Fruit fly (Drosophila melanogaster) whole organism, embryonic: ENCODE measurements around the gene dpr3.

Source experiments
- Adf1 ChIP-seq: fragments of 200-800 bp; sonication (Bioruptor generic); IDR thresholded peaks from 2 replicates; pipeline ENCODE4 v1.3.6; 2022; ENCODE audit warnings: missing biosample characterization, missing genetic modification characterization
- CG10654 ChIP-seq: fragments of 200-800 bp; sonication (Bioruptor generic); optimal IDR thresholded peaks from 2 replicates; lab custom pipeline; 2016; ENCODE audit warnings: missing biosample characterization, missing genetic modification characterization
- CG11247 ChIP-seq: fragments of 200-800 bp; sonication (Bioruptor generic); IDR thresholded peaks from 2 replicates; pipeline ENCODE4 v1.3.6; 2022; ENCODE audit warnings: missing biosample characterization, missing genetic modification characterization
- CG11695 ChIP-seq: fragments of 200-800 bp; sonication (Bioruptor generic); IDR thresholded peaks from 3 replicates; pipeline ENCODE4 v1.3.6; 2022; ENCODE audit warnings: missing biosample characterization, missing genetic modification characterization
- CG11696 ChIP-seq: fragments of 200-800 bp; sonication (Bioruptor generic); IDR thresholded peaks from 2 replicates; pipeline ENCODE4 v1.3.6; 2022; ENCODE audit warnings: missing biosample characterization, missing genetic modification characterization
- CG12071 ChIP-seq: fragments of 200-800 bp; sonication (Bioruptor generic); optimal IDR thresholded peaks from 3 replicates; lab custom pipeline; 2018; ENCODE audit warnings: missing biosample characterization, mild to moderate bottlenecking, missing genetic modification characterization
- CG12155 ChIP-seq: fragments of 200-800 bp; sonication (Bioruptor generic); optimal IDR thresholded peaks from 3 replicates; lab custom pipeline; 2016; ENCODE audit warnings: missing biosample characterization, missing genetic modification characterization
- CG14710 ChIP-seq: fragments of 200-800 bp; sonication (Bioruptor generic); optimal IDR thresholded peaks from 3 replicates; lab custom pipeline; 2019; ENCODE audit warnings: missing biosample characterization, mild to moderate bottlenecking, missing genetic modification characterization, moderate library complexity
- CG14860 ChIP-seq: fragments of 200-800 bp; sonication (Bioruptor generic); IDR thresholded peaks from 3 replicates; pipeline ENCODE4 v1.3.6; 2022; ENCODE audit warnings: missing biosample characterization, missing genetic modification characterization; ENCODE audit not compliant: partially characterized antibody
- CG17802 ChIP-seq: fragments of 200-800 bp; sonication (Bioruptor generic); optimal IDR thresholded peaks from 2 replicates; lab custom pipeline; 2018; ENCODE audit warnings: missing biosample characterization, mild to moderate bottlenecking, missing genetic modification characterization, moderate library complexity
- CG18619 ChIP-seq: fragments of 200-800 bp; sonication (Bioruptor generic); optimal IDR thresholded peaks from 3 replicates; lab custom pipeline; 2017; ENCODE audit warnings: missing biosample characterization, mild to moderate bottlenecking, missing genetic modification characterization
- CG2678 ChIP-seq: fragments of 200-800 bp; sonication (Bioruptor generic); optimal IDR thresholded peaks from 3 replicates; lab custom pipeline; 2019; ENCODE audit warnings: missing biosample characterization, mild to moderate bottlenecking, missing genetic modification characterization, moderate library complexity
- CG42726 ChIP-seq: fragments of 200-800 bp; sonication (Bioruptor generic); IDR thresholded peaks from 2 replicates; pipeline ENCODE4 v1.3.6; 2022; ENCODE audit warnings: missing biosample characterization, missing genetic modification characterization; ENCODE audit not compliant: partially characterized antibody
- CG6689 ChIP-seq: fragments of 200-800 bp; sonication (Bioruptor generic); IDR thresholded peaks from 2 replicates; pipeline ENCODE4 v1.3.6; 2022; ENCODE audit warnings: missing biosample characterization, missing genetic modification characterization
- CG6765 ChIP-seq: fragments of 200-800 bp; sonication (Bioruptor generic); optimal IDR thresholded peaks from 3 replicates; lab custom pipeline; 2017; ENCODE audit warnings: missing biosample characterization, mild to moderate bottlenecking, missing genetic modification characterization
- CHES-1-like ChIP-seq: fragments of 200-800 bp; sonication (Bioruptor generic); optimal IDR thresholded peaks from 2 replicates; lab custom pipeline; 2016; ENCODE audit warnings: missing biosample characterization, missing genetic modification characterization
- E2f2 ChIP-seq: fragments of 200-800 bp; sonication (Bioruptor generic); IDR thresholded peaks from 2 replicates; pipeline ENCODE4 v1.3.6; 2022; ENCODE audit warnings: missing biosample characterization, missing genetic modification characterization
- GATAe ChIP-seq: fragments of 200-800 bp; sonication (Bioruptor generic); conservative IDR thresholded peaks from 2 replicates; pipeline ENCODE4 v1.3.6; 2022; ENCODE audit warnings: missing biosample characterization, missing genetic modification characterization
- HLH4C ChIP-seq: fragments of 200-800 bp; sonication (Bioruptor generic); IDR thresholded peaks from 3 replicates; pipeline ENCODE4 v1.3.6; 2022; ENCODE audit warnings: missing biosample characterization, missing genetic modification characterization; ENCODE audit not compliant: partially characterized antibody
- HmgZ ChIP-seq: fragments of 200-800 bp; sonication (Bioruptor generic); optimal IDR thresholded peaks from 2 replicates; lab custom pipeline; 2018; ENCODE audit warnings: missing biosample characterization, mild to moderate bottlenecking, missing genetic modification characterization
- Hr39 ChIP-seq: fragments of >200 bp; optimal IDR thresholded peaks from 2 replicates; lab custom pipeline; 2017
- MBD-R2 ChIP-seq: fragments of 200-800 bp; sonication (Bioruptor generic); IDR thresholded peaks from 2 replicates; pipeline ENCODE4 v1.3.6; 2022; ENCODE audit warnings: missing biosample characterization, missing genetic modification characterization
- MTF-1 ChIP-seq: fragments of 200-800 bp; sonication (Bioruptor generic); optimal IDR thresholded peaks from 2 replicates; lab custom pipeline; 2018; ENCODE audit warnings: missing biosample characterization, mild to moderate bottlenecking, missing genetic modification characterization, borderline replicate concordance
- Mes4 ChIP-seq: fragments of 200-800 bp; sonication (Bioruptor generic); optimal IDR thresholded peaks from 2 replicates; lab custom pipeline; 2016; ENCODE audit warnings: missing biosample characterization, missing genetic modification characterization
- Pdp1 ChIP-seq, 2 experiments: fragments of 200-800 bp; sonication (Bioruptor generic); optimal IDR thresholded peaks; 3 replicates each; lab custom pipeline; 2016; ENCODE audit warnings: missing biosample characterization in 2 of 2, missing genetic modification characterization in 2 of 2, mild to moderate bottlenecking in 1 of 2, moderate library complexity in 1 of 2
- Ptx1 ChIP-seq: fragments of 200-800 bp; sonication (Bioruptor generic); IDR thresholded peaks from 2 replicates; pipeline ENCODE4 v1.3.6; 2022; ENCODE audit warnings: missing biosample characterization, missing genetic modification characterization
- Sry-β ChIP-seq: fragments of 200-800 bp; sonication (Bioruptor generic); optimal IDR thresholded peaks from 2 replicates; lab custom pipeline; 2018; ENCODE audit warnings: missing biosample characterization, mild to moderate bottlenecking, missing genetic modification characterization, moderate library complexity
- TFAM ChIP-seq: fragments of 200-800 bp; sonication (Bioruptor generic); optimal IDR thresholded peaks from 2 replicates; lab custom pipeline; 2017; ENCODE audit warnings: missing biosample characterization, missing genetic modification characterization, inconsistent platforms
- ash1 ChIP-seq: fragments of 200-800 bp; sonication (Bioruptor generic); optimal IDR thresholded peaks from 2 replicates; lab custom pipeline; 2018; ENCODE audit warnings: missing biosample characterization, mild to moderate bottlenecking, missing genetic modification characterization
- bab2 ChIP-seq: fragments of 200-800 bp; sonication (Bioruptor generic); optimal IDR thresholded peaks from 2 replicates; lab custom pipeline; 2016; ENCODE audit warnings: missing biosample characterization, missing genetic modification characterization
- chif ChIP-seq, 2 experiments: fragments of 200-800 bp; sonication (Bioruptor generic); optimal IDR thresholded peaks; 3 replicates each; lab custom pipeline; 2016; ENCODE audit warnings: missing biosample characterization in 2 of 2, missing genetic modification characterization in 2 of 2
- chinmo ChIP-seq: fragments of 200-800 bp; sonication (Bioruptor generic); IDR thresholded peaks from 4 replicates; pipeline ENCODE4 v1.3.6; 2022; ENCODE audit warnings: missing biosample characterization, missing genetic modification characterization; ENCODE audit not compliant: partially characterized antibody
- crc ChIP-seq: fragments of 200-800 bp; sonication (Bioruptor generic); optimal IDR thresholded peaks from 2 replicates; lab custom pipeline; 2016; ENCODE audit warnings: missing biosample characterization, missing genetic modification characterization
- en ChIP-seq: fragments of 200-800 bp; sonication (Bioruptor generic); optimal IDR thresholded peaks from 2 replicates; lab custom pipeline; 2016; ENCODE audit warnings: missing biosample characterization, missing genetic modification characterization
- eve ChIP-seq, 2 experiments: fragments of >200 bp; optimal IDR thresholded peaks; 2 replicates each; lab custom pipeline; 2017; ENCODE audit warnings: missing biosample characterization in 2 of 2, missing genetic modification characterization in 2 of 2
- gcm ChIP-seq: fragments of 200-800 bp; sonication (Bioruptor generic); optimal IDR thresholded peaks from 2 replicates; lab custom pipeline; 2019; ENCODE audit warnings: missing biosample characterization, mild to moderate bottlenecking, missing genetic modification characterization, moderate library complexity
- grau ChIP-seq: fragments of 200-800 bp; optimal IDR thresholded peaks from 3 replicates; lab custom pipeline; 2019; ENCODE audit warnings: missing biosample characterization, mild to moderate bottlenecking, missing genetic modification characterization, moderate library complexity
- grn ChIP-seq: fragments of 200-800 bp; sonication (Bioruptor generic); optimal IDR thresholded peaks from 3 replicates; lab custom pipeline; 2017; ENCODE audit warnings: missing biosample characterization, missing genetic modification characterization
- ham ChIP-seq: fragments of 200-800 bp; sonication (Bioruptor generic); IDR thresholded peaks from 2 replicates; pipeline ENCODE4 v1.3.6; 2022; ENCODE audit warnings: missing biosample characterization, missing genetic modification characterization
- kay ChIP-seq: fragments of 200-800 bp; sonication (Bioruptor generic); optimal IDR thresholded peaks from 2 replicates; lab custom pipeline; 2016; ENCODE audit warnings: missing biosample characterization, missing genetic modification characterization
- lilli ChIP-seq: fragments of 200-800 bp; sonication (Bioruptor generic); optimal IDR thresholded peaks from 3 replicates; lab custom pipeline; 2016; ENCODE audit warnings: missing biosample characterization, missing genetic modification characterization
- lov ChIP-seq, 2 experiments: fragments of 200-800 bp in 1 of 2; fragments of >200 bp in 1 of 2; sonication (Bioruptor generic) in 1 of 2; IDR thresholded peaks in 1 of 2; optimal IDR thresholded peaks in 1 of 2; 2 replicates in 1 of 2; 3 replicates in 1 of 2; pipeline versions ENCODE4 v1.3.6 to Lab custom; 2017 to 2022; ENCODE audit warnings: missing biosample characterization in 1 of 2, missing genetic modification characterization in 1 of 2
- luna ChIP-seq: fragments of 200-800 bp; sonication (Bioruptor generic); optimal IDR thresholded peaks from 2 replicates; lab custom pipeline; 2016; ENCODE audit warnings: missing biosample characterization, missing genetic modification characterization
- mam ChIP-seq: fragments of 200-800 bp; sonication (Bioruptor generic); optimal IDR thresholded peaks from 3 replicates; lab custom pipeline; 2016; ENCODE audit warnings: missing biosample characterization, missing genetic modification characterization
- onecut ChIP-seq: fragments of 200-800 bp; sonication (Bioruptor generic); IDR thresholded peaks from 2 replicates; pipeline ENCODE4 v1.3.6; 2022; ENCODE audit warnings: missing biosample characterization, missing genetic modification characterization
- slbo ChIP-seq: fragments of 200-800 bp; sonication (Bioruptor generic); IDR thresholded peaks from 2 replicates; pipeline ENCODE4 v1.3.6; 2022; ENCODE audit warnings: missing biosample characterization, missing genetic modification characterization
- tap ChIP-seq: fragments of 200-800 bp; optimal IDR thresholded peaks from 3 replicates; lab custom pipeline; 2019; ENCODE audit warnings: missing biosample characterization, mild to moderate bottlenecking, missing genetic modification characterization, moderate library complexity
- tll ChIP-seq, 2 experiments: fragments of 200-800 bp in 1 of 2; fragments of >200 bp in 1 of 2; sonication (Bioruptor generic) in 1 of 2; optimal IDR thresholded peaks; 2 replicates each; lab custom pipeline; 2017 to 2019; ENCODE audit warnings: missing biosample characterization in 2 of 2, missing genetic modification characterization in 2 of 2, mild to moderate bottlenecking in 1 of 2, moderate library complexity in 1 of 2
- tx ChIP-seq: fragments of 200-800 bp; sonication (Bioruptor generic); optimal IDR thresholded peaks from 2 replicates; lab custom pipeline; 2016; ENCODE audit warnings: missing biosample characterization, missing genetic modification characterization
- vfl ChIP-seq: fragments of 200-800 bp; sonication (Bioruptor generic); optimal IDR thresholded peaks from 2 replicates; lab custom pipeline; 2016; ENCODE audit warnings: missing biosample characterization, missing genetic modification characterization
- vvl ChIP-seq: fragments of 200-800 bp; sonication (Bioruptor generic); IDR thresholded peaks from 2 replicates; pipeline ENCODE4 v1.3.6; 2022; ENCODE audit warnings: missing biosample characterization, missing genetic modification characterization

Gene dpr3

dm6 chr2L:2133009-2133408, 23.3 kb upstream of the dpr3 start (continued):
- TF ChIP-seq tll (GFP tag; optimal IDR thresholded peaks at IDR 0.05; lab: Kevin White, UChicago) = no peak
- no peak for TF ChIP-seq chif (GFP tag; optimal IDR thresholded peaks at IDR 0.05; lab: Kevin White, UChicago)
- no peak for TF ChIP-seq CG2678 (tag; lab: Kevin White, UChicago)
- peak; percentile 36 for TF ChIP-seq lilli (GFP tag; lab: Kevin White, UChicago)
- no peak for TF ChIP-seq vfl (GFP tag; lab: Kevin White, UChicago)
- TF ChIP-seq en = no peak
- TF ChIP-seq HLH4C (GFP tag; lab: Robert Waterston, UW) = no peak
- peak; percentile 15 for TF ChIP-seq grn
- no peak for TF ChIP-seq TFAM (GFP tag; lab: Kevin White, UChicago)
- 0 out of 2 replicates have a peak, but pooled peaks have one; percentile 7 for TF ChIP-seq onecut
- TF ChIP-seq CHES-1-like (GFP tag; lab: Kevin White, UChicago) = no peak
- no peak for TF ChIP-seq MBD-R2 (GFP tag; lab: Robert Waterston, UW)
- no peak for TF ChIP-seq grau (tag; lab: Kevin White, UChicago)
- no peak for TF ChIP-seq tx (GFP tag; lab: Kevin White, UChicago)
- 0 out of 2 replicates have a peak, but pooled peaks have one; percentile 15 for TF ChIP-seq vvl (GFP tag; lab: Robert Waterston, UW)
- peak in 1 of 2 experiments; percentile 24 for TF ChIP-seq Pdp1 (GFP tag; optimal IDR thresholded peaks at IDR 0.05; lab: Kevin White, UChicago)
- TF ChIP-seq ash1 (GFP tag; lab: Kevin White, UChicago) = no peak
- TF ChIP-seq tap (tag; lab: Kevin White, UChicago) = no peak
- TF ChIP-seq CG6765 (GFP tag; lab: Kevin White, UChicago) = no peak
- no peak for TF ChIP-seq lov (optimal IDR thresholded peaks at IDR 0.05; lab: Kevin White, UChicago)
- no peak for TF ChIP-seq lov (GFP tag; IDR thresholded peaks at IDR 0.05; lab: Robert Waterston, UW)
- no peak for TF ChIP-seq CG14710 (tag; lab: Kevin White, UChicago)
- TF ChIP-seq crc (GFP tag; lab: Kevin White, UChicago) = no peak
- TF ChIP-seq Adf1 (GFP tag; lab: Robert Waterston, UW) = no peak
- TF ChIP-seq CG17802 (tag; lab: Kevin White, UChicago) = no peak
- no peak for TF ChIP-seq luna (GFP tag; lab: Kevin White, UChicago)
- TF ChIP-seq CG14860 (GFP tag; lab: Robert Waterston, UW) = no peak
- TF ChIP-seq Hr39 = no peak
- no peak for TF ChIP-seq bab2 (GFP tag; lab: Kevin White, UChicago)
- TF ChIP-seq kay (GFP tag; lab: Kevin White, UChicago) = peak; percentile 7
- TF ChIP-seq HmgZ = peak; percentile 30
- TF ChIP-seq CG11247 (GFP tag; lab: Robert Waterston, UW) = no peak
- peak; percentile 37; the same call in 1 of the 2 replicates for TF ChIP-seq GATAe (GFP tag; lab: Robert Waterston, UW)
- peak; percentile 59 for TF ChIP-seq slbo (GFP tag; lab: Robert Waterston, UW)
- TF ChIP-seq E2f2 (GFP tag; lab: Robert Waterston, UW) = peak; percentile 20; the same call in 1 of the 2 replicates
- no peak for TF ChIP-seq CG12071 (GFP tag; lab: Kevin White, UChicago)
- no peak for TF ChIP-seq eve (GFP tag; optimal IDR thresholded peaks at IDR 0.05; lab: Kevin White, UChicago)
- TF ChIP-seq CG10654 (GFP tag; lab: Kevin White, UChicago) = no peak
- TF ChIP-seq CG11696 (GFP tag; lab: Robert Waterston, UW) = no peak
- TF ChIP-seq MTF-1 (GFP tag; lab: Kevin White, UChicago) = no peak
- 0 out of 3 replicates have a peak, but pooled peaks have one; percentile 31 for TF ChIP-seq CG11695 (GFP tag; lab: Robert Waterston, UW)
- no peak for TF ChIP-seq Sry-β (GFP tag; lab: Kevin White, UChicago)
- no peak for TF ChIP-seq ham
- no peak for TF ChIP-seq mam (GFP tag; lab: Kevin White, UChicago)
- 0 out of 2 replicates have a peak, but pooled peaks have one; percentile 20 for TF ChIP-seq Ptx1
- no peak for TF ChIP-seq CG18619 (GFP tag; lab: Kevin White, UChicago)
- no peak for TF ChIP-seq Mes4 (GFP tag; lab: Kevin White, UChicago)
- no peak for TF ChIP-seq CG42726 (GFP tag; lab: Robert Waterston, UW)
- TF ChIP-seq chinmo (GFP tag; lab: Robert Waterston, UW) = no peak
- no peak for TF ChIP-seq gcm
- TF ChIP-seq CG12155 = peak; percentile 7
- 0 out of 2 replicates have a peak, but pooled peaks have one; percentile 5 for TF ChIP-seq CG6689 (GFP tag; lab: Robert Waterston, UW)
